Worm (Caenorhabditis elegans): ENCODE data around the gene lev-9.

Gene lev-9

DNA sequence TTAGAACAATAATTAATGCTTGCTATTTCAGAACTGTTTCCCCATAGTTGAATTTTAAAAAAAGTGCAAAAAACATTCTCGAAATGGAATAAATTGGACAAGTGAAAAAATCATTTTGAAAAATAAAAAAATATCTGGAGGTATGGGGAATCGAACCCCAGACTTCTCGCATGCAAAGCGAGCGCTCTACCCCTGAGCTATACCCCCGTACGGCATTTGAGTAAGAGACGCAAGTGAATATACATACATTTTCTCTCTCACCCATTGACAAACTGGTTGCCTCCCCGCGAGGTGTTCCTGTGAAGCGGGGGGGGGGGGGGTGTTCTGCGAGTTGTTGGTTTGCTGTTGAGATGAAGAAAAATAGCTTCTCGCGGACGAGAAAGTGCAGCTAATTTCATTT, 611 bp upstream of the lev-9 start (continued):
- TF ChIP-seq daf-19 (GFP tag; conservative IDR thresholded peaks at IDR 0.05), result peak; percentile 89
- no peak for TF ChIP-seq lsy-2 (tag; optimal IDR thresholded peaks at IDR 0.05)
- no peak for TF ChIP-seq ceh-28 (tag; optimal IDR thresholded peaks at IDR 0.05)
- TF ChIP-seq Y48G9A.11 (GFP tag; IDR thresholded peaks at IDR 0.05), result peak; percentile 81
- peak; percentile 49 for TF ChIP-seq nhr-6 (tag; optimal IDR thresholded peaks at IDR 0.05)
- no peak for TF ChIP-seq zfp-2 (tag; optimal IDR thresholded peaks at IDR 0.05)
- peak; percentile 65 for TF ChIP-seq mxl-3 (GFP tag; optimal IDR thresholded peaks at IDR 0.05)
- TF ChIP-seq lin-38 (GFP tag; IDR thresholded peaks at IDR 0.05), result peak; percentile 83
- TF ChIP-seq spr-1 (tag; optimal IDR thresholded peaks at IDR 0.05), result peak; percentile 79
- peak; percentile 64 for TF ChIP-seq Y5F2A.4 (GFP tag; optimal IDR thresholded peaks at IDR 0.05)
- TF ChIP-seq sdz-12 (GFP tag; optimal IDR thresholded peaks at IDR 0.05), result peak; percentile 25
- no peak for TF ChIP-seq nhr-11 (tag; optimal IDR thresholded peaks at IDR 0.05)
- peak; percentile 10 for TF ChIP-seq unc-130 (GFP tag; optimal IDR thresholded peaks at IDR 0.05)
- no peak for TF ChIP-seq nhr-237 (tag; optimal IDR thresholded peaks at IDR 0.05)
- peak; percentile 95 for TF ChIP-seq D1046.2 (GFP tag; IDR thresholded peaks at IDR 0.05)
- TF ChIP-seq pqm-1 (tag; optimal IDR thresholded peaks at IDR 0.05), result no peak
- peak; percentile 68 for TF ChIP-seq nhr-25 (tag; optimal IDR thresholded peaks at IDR 0.05; ENCODE audit: borderline replicate concordance, insufficient read depth)
- no peak for TF ChIP-seq egl-27 (tag; optimal IDR thresholded peaks at IDR 0.05)
- TF ChIP-seq duxl-1 (tag; optimal IDR thresholded peaks at IDR 0.05; ENCODE audit: poor library complexity), result peak; percentile 76
- peak; percentile 76 for TF ChIP-seq gei-8 (GFP tag; optimal IDR thresholded peaks at IDR 0.05)
- no peak for TF ChIP-seq daf-12 (tag; optimal IDR thresholded peaks at IDR 0.05)
- TF ChIP-seq mxl-2 (GFP tag; conservative IDR thresholded peaks at IDR 0.05), result peak; percentile 78
- peak; percentile 69 to 86 for TF ChIP-seq daf-16 (GFP tag; optimal IDR thresholded peaks at IDR 0.05)
- peak; percentile 56 for TF ChIP-seq daf-16 (tag; optimal IDR thresholded peaks at IDR 0.05)
- peak; percentile 89 for TF ChIP-seq mes-2 (tag; optimal IDR thresholded peaks at IDR 0.05; ENCODE audit: poor library complexity, severe bottlenecking)
- no peak for TF ChIP-seq ztf-11 (tag; optimal IDR thresholded peaks at IDR 0.05)
- TF ChIP-seq nhr-76 (tag; optimal IDR thresholded peaks at IDR 0.05), result no peak
- TF ChIP-seq nhr-42 (GFP tag; IDR thresholded peaks at IDR 0.05), result peak; percentile 81
- TF ChIP-seq saeg-2 (GFP tag; IDR thresholded peaks at IDR 0.05), result peak; percentile 78; the same call in 1 of the 2 replicates
- TF ChIP-seq snpc-4 (tag; optimal IDR thresholded peaks at IDR 0.05), result no peak
- no peak for TF ChIP-seq lin-15B (tag; optimal IDR thresholded peaks at IDR 0.05)
- TF ChIP-seq zip-2 (tag; optimal IDR thresholded peaks at IDR 0.05), result no peak
- no peak for TF ChIP-seq unc-62 (GFP tag; optimal IDR thresholded peaks at IDR 0.05 in 1 of 2)
- TF ChIP-seq unc-62 (tag; optimal IDR thresholded peaks at IDR 0.05), result no peak
- peak; percentile 75 for TF ChIP-seq nhr-48 (tag; optimal IDR thresholded peaks at IDR 0.05)
- TF ChIP-seq lin-29 (GFP tag; IDR thresholded peaks at IDR 0.05), result peak; percentile 78
- TF ChIP-seq nhr-111 (GFP tag; optimal IDR thresholded peaks at IDR 0.05), result peak; percentile 80
- peak; percentile 97 for TF ChIP-seq pha-4 (GFP tag; IDR thresholded peaks at IDR 0.05)
- no peak for TF ChIP-seq pha-4 (tag; optimal IDR thresholded peaks at IDR 0.05)
- peak; percentile 95 for TF ChIP-seq arid-1 (GFP tag; conservative IDR thresholded peaks at IDR 0.05)
- TF ChIP-seq dmd-9 (GFP tag; IDR thresholded peaks at IDR 0.05), result peak; percentile 79
- peak; percentile 64 for TF ChIP-seq set-16 (GFP tag; IDR thresholded peaks at IDR 0.05)
- no peak for TF ChIP-seq nhr-77 (tag; optimal IDR thresholded peaks at IDR 0.05)
- peak; percentile 95 for TF ChIP-seq hmg-1.1 (GFP tag; IDR thresholded peaks at IDR 0.05)
- 0 out of 2 replicates have a peak, but pooled peaks have one; percentile 66 for TF ChIP-seq ZK337.2 (GFP tag; IDR thresholded peaks at IDR 0.05)
- peak; percentile 57 for TF ChIP-seq hlh-11 (tag; optimal IDR thresholded peaks at IDR 0.05)
- TF ChIP-seq snpc-1.2 (GFP tag; IDR thresholded peaks at IDR 0.05), result peak; percentile 93
- peak; percentile 91 for TF ChIP-seq madf-9 (GFP tag; conservative IDR thresholded peaks at IDR 0.05)
- TF ChIP-seq attf-4 (tag; optimal IDR thresholded peaks at IDR 0.05), result no peak
- TF ChIP-seq php-3 (GFP tag; IDR thresholded peaks at IDR 0.05), result peak; percentile 83
- peak; percentile 97 for TF ChIP-seq Y105C5A.15 (GFP tag; IDR thresholded peaks at IDR 0.05)
- peak; percentile 76 for TF ChIP-seq rbr-2 (tag; optimal IDR thresholded peaks at IDR 0.05)
